Worm (Caenorhabditis elegans) whole organism, early embryonic: ENCODE data around the gene srz-38.
A peak's percentile ranks its signal among the peaks of the same experiment; 100 is the strongest.

ENCODE experiments used
- B0310.2 ChIP-seq: sonication (generic microtip); optimal IDR thresholded peaks from 2 replicates; lab custom pipeline; 2016; ENCODE audit warnings: mild to moderate bottlenecking, missing genetic modification characterization, missing compliant biosample characterization
- F13C5.2 ChIP-seq: sonication (generic microtip); optimal IDR thresholded peaks from 2 replicates; lab custom pipeline; 2017; ENCODE audit warnings: mild to moderate bottlenecking, missing genetic modification characterization, inconsistent platforms, missing compliant biosample characterization
- aly-1 ChIP-seq: sonication (generic microtip); optimal IDR thresholded peaks from 2 replicates; lab custom pipeline; 2016; ENCODE audit warnings: missing genetic modification characterization, missing compliant biosample characterization
- ama-1 ChIP-seq: fragments of 150-350 bp; optimal IDR thresholded peaks from 2 replicates; lab custom pipeline; 2014
- ceh-13 ChIP-seq: fragments of 200-800 bp; sonication (Bioruptor generic); optimal IDR thresholded peaks from 2 replicates; lab custom pipeline; 2018; ENCODE audit warnings: mild to moderate bottlenecking, missing genetic modification characterization, missing compliant biosample characterization
- ceh-36 ChIP-seq: sonication (generic microtip); optimal IDR thresholded peaks from 2 replicates; lab custom pipeline; 2016; ENCODE audit warnings: missing genetic modification characterization, inconsistent platforms, missing compliant biosample characterization
- ets-7 ChIP-seq: sonication (generic microtip); optimal IDR thresholded peaks from 2 replicates; lab custom pipeline; 2016; ENCODE audit warnings: missing genotype, missing genetic modification characterization, missing compliant biosample characterization
- flt-1 ChIP-seq: fragments of 200-800 bp; sonication (Bioruptor generic); IDR thresholded peaks from 2 replicates; pipeline ENCODE4 v1.3.6; 2022; ENCODE audit warnings: missing genetic modification characterization, missing compliant biosample characterization
- hmbx-1 ChIP-seq: sonication (generic microtip); optimal IDR thresholded peaks from 2 replicates; lab custom pipeline; 2016; ENCODE audit warnings: mild to moderate bottlenecking, missing genetic modification characterization, missing compliant biosample characterization
- hmg-4 ChIP-seq: fragments of 200-800 bp; sonication (Bioruptor generic); optimal IDR thresholded peaks from 2 replicates; lab custom pipeline; 2018; ENCODE audit warnings: mild to moderate bottlenecking, missing genetic modification characterization, missing compliant biosample characterization
- hnd-1 ChIP-seq: sonication (generic microtip); optimal IDR thresholded peaks from 2 replicates; lab custom pipeline; 2016; ENCODE audit warnings: missing genetic modification characterization, missing compliant biosample characterization
- pes-1 ChIP-seq: fragments of 200-800 bp; sonication (Bioruptor generic); IDR thresholded peaks from 2 replicates; pipeline ENCODE4 v1.3.6; 2022; ENCODE audit warnings: missing genetic modification reagents, missing genetic modification characterization, missing compliant biosample characterization
- scrt-1 ChIP-seq: fragments of 200-800 bp; sonication (Bioruptor generic); IDR thresholded peaks from 2 replicates; pipeline ENCODE4 v1.3.6; 2022; ENCODE audit warnings: missing genetic modification characterization, missing compliant biosample characterization
- sea-1 ChIP-seq: fragments of 200-800 bp; sonication (Bioruptor generic); conservative IDR thresholded peaks from 2 replicates; pipeline ENCODE4 v1.3.6; 2022; ENCODE audit warnings: missing genetic modification characterization, missing compliant biosample characterization
- tbx-11 ChIP-seq: fragments of 200-800 bp; sonication (Bioruptor generic); IDR thresholded peaks from 2 replicates; pipeline ENCODE4 v1.3.6; 2022; ENCODE audit warnings: missing genetic modification characterization, missing compliant biosample characterization
- tbx-37 ChIP-seq: fragments of 200-800 bp; sonication (Bioruptor generic); conservative IDR thresholded peaks from 2 replicates; pipeline ENCODE4 v1.3.6; 2022; ENCODE audit warnings: missing genetic modification reagents, missing genetic modification characterization, missing compliant biosample characterization
- tra-4 ChIP-seq: sonication (generic microtip); optimal IDR thresholded peaks from 2 replicates; lab custom pipeline; 2017; ENCODE audit warnings: missing genetic modification characterization, missing compliant biosample characterization

srz-38 gene

DNA sequence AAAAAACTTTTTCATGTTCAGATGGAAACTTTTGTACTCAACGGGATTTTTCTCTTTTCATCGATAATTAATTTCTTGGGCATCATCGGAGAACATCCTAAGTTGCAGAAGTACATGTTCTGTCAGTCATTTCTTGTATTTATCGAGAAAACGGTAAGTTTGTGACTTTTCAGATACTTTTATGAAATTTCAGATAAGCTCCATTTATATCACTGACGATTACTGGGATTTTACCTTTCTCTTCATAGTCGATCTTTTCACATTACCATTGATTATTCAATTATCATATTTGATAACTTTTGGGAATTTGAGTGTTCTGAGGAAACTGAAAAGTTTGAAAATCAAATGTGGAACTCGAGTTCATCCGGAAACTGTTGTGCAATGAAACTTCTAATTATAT, 10.5 kb upstream of the srz-38 start, which contains the start of gene srz-105:
Gene srz-105 (plus strand): TSS at position 301 of the 400 bp plus-strand sequence.
- TF ChIP-seq scrt-1 (GFP tag; lab: Robert Waterston, UW) (no peak), tbx-11 (no peak), B0310.2 (no peak), pes-1 (GFP tag; lab: Robert Waterston, UW) (no peak), hnd-1 (no peak), F13C5.2 (tag; lab: Kevin White, UChicago) (no peak), ceh-36 (tag; lab: Kevin White, UChicago) (no peak), ceh-13 (GFP tag; lab: Kevin White, UChicago) (no peak), hmg-4 (GFP tag; lab: Kevin White, UChicago) (no peak), sea-1 (GFP tag; lab: Robert Waterston, UW) (no peak), tbx-37 (GFP tag; lab: Robert Waterston, UW) (no peak), ama-1 (lab: Kevin White, UChicago) (no peak), tra-4 (tag; lab: Kevin White, UChicago) (no peak), hmbx-1 (tag; lab: Kevin White, UChicago) (no peak), aly-1 (tag; lab: Kevin White, UChicago) (no peak)

DNA sequence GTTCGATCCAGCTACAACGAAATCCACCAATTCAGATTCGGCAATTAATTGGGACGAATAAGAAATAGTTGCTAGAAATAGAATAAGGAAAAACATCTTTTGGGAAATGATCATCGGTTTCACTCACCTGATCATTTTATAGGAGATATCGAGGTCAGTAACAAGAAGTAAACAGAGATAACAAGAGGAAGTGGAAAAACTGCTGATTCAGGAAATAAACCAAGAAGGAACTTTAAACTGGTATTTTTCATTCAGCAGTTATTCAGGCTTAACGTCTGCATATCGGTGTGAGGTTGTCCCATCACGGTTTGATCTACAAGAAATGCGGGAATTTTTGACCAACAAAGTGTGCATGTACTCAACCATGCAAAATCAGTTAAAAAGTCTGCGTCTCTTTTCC, 6.6 kb upstream of the srz-38 start, which contains the start of gene K03D3.2:
Gene K03D3.2 (minus strand): TSS at position 101 of the 400 bp plus-strand sequence.
- no peak for TF ChIP-seq aly-1 (tag; lab: Kevin White, UChicago)
- no peak for TF ChIP-seq flt-1
- TF ChIP-seq sea-1 (GFP tag; lab: Robert Waterston, UW) = no peak
- no peak for TF ChIP-seq pes-1 (GFP tag; lab: Robert Waterston, UW)
- TF ChIP-seq ama-1 (lab: Kevin White, UChicago) = no peak
- TF ChIP-seq ceh-13 (GFP tag; lab: Kevin White, UChicago) = no peak
- TF ChIP-seq tbx-11 = no peak
- TF ChIP-seq F13C5.2 (tag; lab: Kevin White, UChicago) = no peak
- no peak for TF ChIP-seq scrt-1 (GFP tag; lab: Robert Waterston, UW)
- no peak for TF ChIP-seq hmg-4 (GFP tag; lab: Kevin White, UChicago)
- no peak for TF ChIP-seq tbx-37 (GFP tag; lab: Robert Waterston, UW)
- TF ChIP-seq hnd-1 = no peak
- no peak for TF ChIP-seq tra-4 (tag; lab: Kevin White, UChicago)
- TF ChIP-seq ceh-36 (tag; lab: Kevin White, UChicago) = no peak
- TF ChIP-seq ets-7 (tag; lab: Kevin White, UChicago) = no peak
- no peak for TF ChIP-seq B0310.2
- TF ChIP-seq hmbx-1 (tag; lab: Kevin White, UChicago) = no peak

DNA sequence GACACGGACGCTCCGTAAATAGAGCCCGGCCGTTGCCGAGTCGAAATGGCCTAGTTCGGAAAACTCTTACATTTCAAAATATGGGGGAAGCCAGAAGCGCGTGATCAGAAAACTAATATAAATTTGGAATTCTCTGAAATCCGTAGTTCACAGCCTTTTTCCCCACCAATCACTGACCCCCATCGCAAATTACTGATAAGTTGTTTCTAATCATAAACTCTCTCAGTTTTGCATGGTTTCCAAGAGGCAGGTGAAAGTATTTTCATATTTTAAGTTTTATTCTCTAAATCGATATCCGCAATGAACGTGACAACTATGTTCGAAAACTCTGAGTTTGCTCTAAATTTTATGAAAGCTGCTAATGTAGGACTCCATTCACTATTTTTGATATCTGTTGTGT, 6.0 kb upstream of the srz-38 start, which contains the start of gene srz-74:
Gene srz-74 (plus strand): TSS at position 301 of the 400 bp plus-strand sequence.
- no peak for TF ChIP-seq hnd-1
- TF ChIP-seq tbx-11 = no peak
- TF ChIP-seq ceh-36 (tag; lab: Kevin White, UChicago) = no peak
- no peak for TF ChIP-seq aly-1 (tag; lab: Kevin White, UChicago)
- TF ChIP-seq B0310.2 = no peak
- no peak for TF ChIP-seq ama-1 (lab: Kevin White, UChicago)
- no peak for TF ChIP-seq hmg-4 (GFP tag; lab: Kevin White, UChicago)
- no peak for TF ChIP-seq flt-1
- no peak for TF ChIP-seq F13C5.2 (tag; lab: Kevin White, UChicago)
- no peak for TF ChIP-seq pes-1 (GFP tag; lab: Robert Waterston, UW)
- TF ChIP-seq tra-4 (tag; lab: Kevin White, UChicago) = no peak
- no peak for TF ChIP-seq tbx-37 (GFP tag; lab: Robert Waterston, UW)
- no peak for TF ChIP-seq hmbx-1 (tag; lab: Kevin White, UChicago)
- TF ChIP-seq ceh-13 (GFP tag; lab: Kevin White, UChicago) = no peak
- TF ChIP-seq scrt-1 (GFP tag; lab: Robert Waterston, UW) = no peak
- no peak for TF ChIP-seq sea-1 (GFP tag; lab: Robert Waterston, UW)

DNA sequence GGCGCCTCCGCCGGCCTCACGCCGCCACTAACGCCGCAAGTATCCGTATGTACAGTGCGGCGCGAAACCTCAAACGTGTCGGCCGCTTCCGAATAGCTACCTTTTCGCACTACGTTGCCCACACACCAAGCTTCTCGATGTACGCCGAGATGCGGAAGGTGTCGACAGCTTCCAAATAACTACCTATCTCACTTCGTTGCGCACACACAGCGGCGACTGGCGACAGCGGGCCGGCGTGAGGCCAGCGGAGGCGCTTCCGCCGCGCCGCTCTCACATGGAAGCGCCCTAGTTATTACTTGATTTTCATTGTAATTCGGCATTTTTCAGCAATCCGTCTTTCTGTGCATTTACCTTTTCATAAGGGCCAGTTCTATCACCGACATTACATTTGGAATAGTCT, 4.6 kb upstream of the srz-38 start:
- TF ChIP-seq sea-1 (GFP tag; lab: Robert Waterston, UW) (0 out of 2 replicates have a peak, but pooled peaks have one; percentile 5), flt-1 (no peak)

DNA sequence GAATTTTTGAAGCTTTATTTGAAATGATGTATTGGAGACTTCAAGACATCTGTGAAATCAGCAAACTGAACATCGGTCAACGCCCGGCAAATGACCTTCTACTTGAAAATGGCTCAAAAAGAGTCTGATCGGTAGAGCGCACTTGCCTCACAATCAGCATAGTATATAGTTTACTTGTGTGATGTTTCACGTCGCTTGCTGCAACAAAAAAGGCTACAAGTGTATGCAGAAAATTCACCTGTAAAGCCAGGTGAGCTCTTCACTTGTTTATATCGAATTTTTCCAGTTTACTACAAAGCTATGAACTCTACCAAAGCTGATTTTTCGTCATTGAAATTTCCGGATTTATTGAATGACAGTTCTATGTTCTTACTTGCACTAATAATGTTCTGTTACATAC, 2.6 kb upstream of the srz-38 start, which contains the start of gene srz-71:
Gene srz-71 (plus strand): TSS at position 301 of the 400 bp plus-strand sequence.
- TF ChIP-seq ceh-13 (GFP tag; lab: Kevin White, UChicago) (no peak), scrt-1 (GFP tag; lab: Robert Waterston, UW) (no peak), ama-1 (lab: Kevin White, UChicago) (no peak), tbx-37 (GFP tag; lab: Robert Waterston, UW) (no peak), F13C5.2 (tag; lab: Kevin White, UChicago) (no peak), hmg-4 (GFP tag; lab: Kevin White, UChicago) (no peak), tbx-11 (no peak)

DNA sequence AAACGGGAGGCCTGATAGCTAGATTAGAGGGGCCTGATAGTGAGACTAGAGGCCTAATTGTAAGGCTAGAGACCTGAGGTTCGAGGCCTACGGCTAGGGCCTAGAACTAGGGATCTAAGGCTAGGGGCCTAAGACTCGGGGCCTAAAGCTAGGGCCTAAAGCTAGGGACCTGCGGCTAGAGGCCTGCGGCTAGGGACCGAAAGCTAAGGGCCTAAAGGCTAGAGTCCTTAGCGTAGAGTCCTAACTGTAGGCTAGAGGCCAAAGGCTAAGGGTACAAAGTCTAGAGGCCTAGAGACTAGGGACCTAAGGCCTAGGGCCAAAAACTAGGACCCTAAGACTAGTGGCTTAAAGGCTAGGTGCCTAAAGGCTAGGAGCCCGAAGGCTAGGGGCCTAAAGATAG, 2.0 kb upstream of the srz-38 start:
- no peak for TF ChIP-seq flt-1
- TF ChIP-seq ceh-13 (GFP tag; lab: Kevin White, UChicago) = no peak
- no peak for TF ChIP-seq hmbx-1 (tag; lab: Kevin White, UChicago)
- TF ChIP-seq B0310.2 = no peak
- TF ChIP-seq tra-4 (tag; lab: Kevin White, UChicago) = no peak
- no peak for TF ChIP-seq scrt-1 (GFP tag; lab: Robert Waterston, UW)

DNA sequence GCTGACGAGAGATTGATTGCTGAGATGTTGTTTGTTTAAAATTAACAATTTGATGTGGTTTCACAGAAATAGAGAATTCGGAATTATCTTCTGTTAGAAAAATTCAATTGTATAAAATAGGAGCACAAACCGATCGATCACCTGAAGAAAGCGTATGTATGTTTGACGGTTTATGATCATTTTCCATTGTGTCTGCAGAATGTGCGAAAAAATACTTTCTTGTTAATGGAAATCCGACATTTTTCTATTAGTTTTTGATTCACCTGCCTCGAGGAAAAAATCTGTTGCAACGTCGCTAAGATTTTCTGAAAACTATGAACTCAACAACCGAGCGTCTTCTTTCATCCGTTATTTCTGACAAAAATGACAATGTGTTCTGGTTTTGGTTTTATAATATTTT, 1.6 kb downstream of the srz-38 start, which contains the start of gene C35D6.13:
Gene C35D6.13 (plus strand): TSS at position 301 of the 400 bp plus-strand sequence.
- TF ChIP-seq tbx-37 (GFP tag; lab: Robert Waterston, UW) (no peak), F13C5.2 (tag; lab: Kevin White, UChicago) (no peak), sea-1 (GFP tag; lab: Robert Waterston, UW) (no peak), flt-1 (no peak)

DNA sequence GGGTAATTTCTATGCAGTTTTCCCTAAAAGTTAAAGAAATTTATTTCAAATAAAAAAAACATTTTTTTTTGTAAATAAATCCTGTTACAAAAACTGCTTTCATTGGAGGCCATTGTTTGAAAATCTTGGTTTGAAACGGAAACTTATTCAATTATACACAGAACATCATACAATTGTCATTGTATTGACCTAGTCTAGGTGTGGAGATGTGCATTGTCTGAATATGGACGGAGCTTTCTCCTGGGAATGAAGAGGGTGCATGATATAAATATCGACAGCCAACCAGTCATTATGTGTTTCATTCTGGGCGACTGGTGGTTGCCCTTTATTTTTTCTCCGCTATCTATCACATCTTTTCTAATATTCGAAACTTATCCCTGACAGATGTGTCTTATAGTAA, 11.4 kb downstream of the srz-38 start, which contains the start of gene C35D6.3:
Gene C35D6.3 (plus strand): TSS at position 301 of the 400 bp plus-strand sequence.
- no peak for TF ChIP-seq ama-1 (lab: Kevin White, UChicago)
- TF ChIP-seq hmg-4 (GFP tag; lab: Kevin White, UChicago) = no peak
- TF ChIP-seq flt-1 = no peak
- no peak for TF ChIP-seq tbx-11
- no peak for TF ChIP-seq tra-4 (tag; lab: Kevin White, UChicago)
- TF ChIP-seq sea-1 (GFP tag; lab: Robert Waterston, UW) = no peak
- no peak for TF ChIP-seq aly-1 (tag; lab: Kevin White, UChicago)
